Fruit fly (Drosophila melanogaster): ENCODE measurements around the gene CG34345.
A peak's percentile ranks its signal among the peaks of the same experiment; 100 is the strongest.

CG34345 gene

dm6 chr2L:6673211-6674012 lies 50.5 kb downstream of the CG34345 start, which contains the start of gene Spn27A (continued):
- TF ChIP-seq Vsx1 (GFP tag; optimal IDR thresholded peaks at IDR 0.05) (no peak), CG6254 (GFP tag; optimal IDR thresholded peaks at IDR 0.05) (no peak), MBD-R2 (GFP tag; IDR thresholded peaks at IDR 0.05) (peak; percentile 97), sens (GFP tag) (peak; percentile 97), nau (GFP tag; optimal IDR thresholded peaks at IDR 0.05) (peak; percentile 60), knrl (GFP tag; IDR thresholded peaks at IDR 0.05; ENCODE audit: partially characterized antibody) (no peak), lab (GFP tag; optimal IDR thresholded peaks at IDR 0.05) (no peak), shn (GFP tag; optimal IDR thresholded peaks at IDR 0.05) (no peak), Dip2 (GFP tag; IDR thresholded peaks at IDR 0.05) (no peak), tup (GFP tag; optimal IDR thresholded peaks at IDR 0.05) (peak; percentile 15), gcm2 (GFP tag; optimal IDR thresholded peaks at IDR 0.05) (no peak), klu (GFP tag; IDR thresholded peaks at IDR 0.05) (no peak), hth (optimal IDR thresholded peaks at IDR 0.05) (no peak), CG34376 (GFP tag; optimal IDR thresholded peaks at IDR 0.05) (peak; percentile 29), oc (tag; optimal IDR thresholded peaks at IDR 0.05) (peak; percentile 66), row (GFP tag; IDR thresholded peaks at IDR 0.05) (peak; percentile 59; the same call in 2 of the 3 replicates), CG8924 (tag; optimal IDR thresholded peaks at IDR 0.05) (no peak), CG42726 (GFP tag; IDR thresholded peaks at IDR 0.05; ENCODE audit: partially characterized antibody) (no peak), CG13424 (tag; optimal IDR thresholded peaks at IDR 0.05) (peak; percentile 61), kni (GFP tag; optimal IDR thresholded peaks at IDR 0.05) (no peak), chm (GFP tag; IDR thresholded peaks at IDR 0.05) (no peak; the same call in 1 of the 2 replicates), CG9932 (GFP tag; IDR thresholded peaks at IDR 0.05) (peak; percentile 42; the same call in 1 of the 2 replicates), Ada2b (GFP tag; IDR thresholded peaks at IDR 0.05) (peak; percentile 46), bowl (GFP tag; IDR thresholded peaks at IDR 0.05) (no peak), CG3726 (GFP tag; IDR thresholded peaks at IDR 0.05) (no peak; the same call in 2 of the 3 replicates), twi (tag; optimal IDR thresholded peaks at IDR 0.05) (peak; percentile 42), CkIIα-i1 (GFP tag; IDR thresholded peaks at IDR 0.05) (no peak), Usf (GFP tag; optimal IDR thresholded peaks at IDR 0.05) (no peak), CG4282 (GFP tag; optimal IDR thresholded peaks at IDR 0.05) (no peak), CTCF (GFP tag; optimal IDR thresholded peaks at IDR 0.05) (peak; percentile 31), vfl (GFP tag; optimal IDR thresholded peaks at IDR 0.05) (peak; percentile 6), eve (GFP tag; optimal IDR thresholded peaks at IDR 0.05) (no peak), CG8290 (GFP tag; optimal IDR thresholded peaks at IDR 0.05) (peak; percentile 34), CG8290 (tag; optimal IDR thresholded peaks at IDR 0.05) (peak in 1 of 2 experiments; percentile 55), Stat92E (GFP tag; optimal IDR thresholded peaks at IDR 0.05) (peak in 1 of 3 experiments; percentile 24), CG15601 (tag; optimal IDR thresholded peaks at IDR 0.05) (peak; percentile 62), ssp (GFP tag; IDR thresholded peaks at IDR 0.05) (peak; percentile 20; the same call in 1 of the 2 replicates), Dip3 (GFP tag; optimal IDR thresholded peaks at IDR 0.05) (peak; percentile 59), Pdp1 (GFP tag; optimal IDR thresholded peaks at IDR 0.05) (peak; percentile 59 to 99), CG1602 (GFP tag; optimal IDR thresholded peaks at IDR 0.05) (peak; percentile 46), Bteb2 (GFP tag; optimal IDR thresholded peaks at IDR 0.05) (peak; percentile 10), CG10366 (GFP tag; IDR thresholded peaks at IDR 0.05) (peak; percentile 49; the same call in 1 of the 2 replicates), CG2202 (tag; optimal IDR thresholded peaks at IDR 0.05) (no peak), fd64A (GFP tag; optimal IDR thresholded peaks at IDR 0.05) (no peak), pnt (GFP tag; optimal IDR thresholded peaks at IDR 0.05) (peak; percentile 55), dmrt99B (tag; optimal IDR thresholded peaks at IDR 0.05) (no peak), sob (GFP tag; IDR thresholded peaks at IDR 0.05) (0 out of 2 replicates have a peak, but pooled peaks have one; percentile 35), HLH4C (GFP tag; IDR thresholded peaks at IDR 0.05; ENCODE audit: partially characterized antibody) (no peak), h (optimal IDR thresholded peaks at IDR 0.05) (no peak), az2 (GFP tag; optimal IDR thresholded peaks at IDR 0.05) (peak; percentile 70)

All from whole organism, embryonic.